Worm (Caenorhabditis elegans) whole organism, L3 larva: Measurements from ENCODE around the gene eif-1.

Experiments used
- R02D3.7 ChIP-seq: fragments of 150-350 bp; optimal IDR thresholded peaks from 2 replicates; lab custom pipeline; 2014; ENCODE audit warnings: missing biosample characterization, missing genetic modification characterization
- ZK546.5 ChIP-seq: sonication (generic microtip); optimal IDR thresholded peaks from 2 replicates; lab custom pipeline; 2017; ENCODE audit warnings: missing biosample characterization, missing genetic modification characterization
- ama-1 ChIP-seq: fragments of 150-350 bp; optimal IDR thresholded peaks from 2 replicates; lab custom pipeline; 2018
- ceh-16 ChIP-seq: sonication (generic microtip); optimal IDR thresholded peaks from 2 replicates; lab custom pipeline; 2017; ENCODE audit warnings: missing biosample characterization, missing genetic modification characterization
- ceh-28 ChIP-seq: fragments of 150-350 bp; optimal IDR thresholded peaks from 2 replicates; lab custom pipeline; 2014; ENCODE audit warnings: missing biosample characterization, missing genetic modification reagents, missing genetic modification characterization
- ceh-82 ChIP-seq: fragments of 150-350 bp; optimal IDR thresholded peaks from 2 replicates; lab custom pipeline; 2014; ENCODE audit warnings: missing biosample characterization, missing genetic modification characterization
- daf-12 ChIP-seq: fragments of 150-350 bp; optimal IDR thresholded peaks from 2 replicates; lab custom pipeline; 2014; ENCODE audit warnings: missing biosample characterization, missing genetic modification reagents, missing genetic modification characterization
- egl-27 ChIP-seq: sonication (generic microtip); optimal IDR thresholded peaks from 4 replicates; lab custom pipeline; 2017; ENCODE audit warnings: missing biosample characterization, missing genetic modification reagents, missing genetic modification characterization
- egl-5 ChIP-seq: fragments of 150-350 bp; optimal IDR thresholded peaks from 2 replicates; lab custom pipeline; 2017; ENCODE audit warnings: missing biosample characterization, missing genetic modification reagents, missing genetic modification characterization, inconsistent platforms
- elt-1 ChIP-seq: fragments of 150-350 bp; optimal IDR thresholded peaks from 2 replicates; lab custom pipeline; 2014; ENCODE audit warnings: missing biosample characterization, missing genetic modification characterization
- elt-2 ChIP-seq: sonication (generic microtip); optimal IDR thresholded peaks from 2 replicates; lab custom pipeline; 2016; ENCODE audit warnings: missing genetic modification reagents, mild to moderate bottlenecking, missing genetic modification characterization, missing compliant biosample characterization
- elt-3 ChIP-seq, 3 experiments: fragments of 150-350 bp in 1 of 3; sonication (generic microtip) in 2 of 3; optimal IDR thresholded peaks; 2 replicates in 2 of 3; 4 replicates in 1 of 3; lab custom pipeline; 2014 to 2017; ENCODE audit warnings: missing biosample characterization in 3 of 3, missing genetic modification characterization in 3 of 3
- eor-1 ChIP-seq, 2 experiments: fragments of 150-350 bp; optimal IDR thresholded peaks; 2 replicates each; lab custom pipeline; 2014 to 2018; ENCODE audit warnings: missing biosample characterization in 2 of 2, missing genetic modification characterization in 2 of 2
- fkh-10 ChIP-seq: sonication (generic microtip); optimal IDR thresholded peaks from 2 replicates; lab custom pipeline; 2017; ENCODE audit warnings: missing biosample characterization, missing genetic modification reagents, missing genetic modification characterization
- fkh-2 ChIP-seq: fragments of 150-350 bp; optimal IDR thresholded peaks from 2 replicates; lab custom pipeline; 2014; ENCODE audit warnings: missing biosample characterization, missing genetic modification reagents, missing genetic modification characterization
- fos-1 ChIP-seq: fragments of 150-350 bp; optimal IDR thresholded peaks from 2 replicates; lab custom pipeline; 2014; ENCODE audit warnings: missing biosample characterization, missing genetic modification characterization
- hmg-11 ChIP-seq: sonication (generic microtip); optimal IDR thresholded peaks from 2 replicates; lab custom pipeline; 2016; ENCODE audit warnings: missing genetic modification characterization, missing compliant biosample characterization
- lin-15B ChIP-seq: fragments of 150-350 bp; optimal IDR thresholded peaks from 2 replicates; lab custom pipeline; 2014; ENCODE audit warnings: missing biosample characterization, missing genetic modification characterization
- lin-39 ChIP-seq: fragments of 150-350 bp; optimal IDR thresholded peaks from 2 replicates; lab custom pipeline; 2018; ENCODE audit warnings: missing biosample characterization, missing genetic modification reagents, missing genetic modification characterization
- lsy-12 ChIP-seq: sonication (generic microtip); optimal IDR thresholded peaks from 2 replicates; lab custom pipeline; 2016; ENCODE audit warnings: mild to moderate bottlenecking, missing genetic modification characterization, missing compliant biosample characterization
- mml-1 ChIP-seq: fragments of 150-350 bp; sonication (generic microtip); optimal IDR thresholded peaks from 3 replicates; lab custom pipeline; 2014; ENCODE audit warnings: missing biosample characterization, missing genetic modification characterization
- nfya-1 ChIP-seq: sonication (generic microtip); optimal IDR thresholded peaks from 2 replicates; lab custom pipeline; 2017; ENCODE audit warnings: missing genetic modification characterization, mild to moderate bottlenecking, missing compliant biosample characterization, antibody characterized with exemption, moderate library complexity; ENCODE audit not compliant: insufficient read depth
- nhr-11 ChIP-seq: fragments of 150-350 bp; optimal IDR thresholded peaks from 2 replicates; lab custom pipeline; 2014; ENCODE audit warnings: missing biosample characterization, missing genetic modification characterization
- nhr-12 ChIP-seq: fragments of 150-350 bp; optimal IDR thresholded peaks from 2 replicates; lab custom pipeline; 2014; ENCODE audit warnings: missing biosample characterization, missing genetic modification characterization
- nhr-23 ChIP-seq: fragments of 150-350 bp; optimal IDR thresholded peaks from 2 replicates; lab custom pipeline; 2014; ENCODE audit warnings: missing biosample characterization, missing genetic modification reagents, missing genetic modification characterization
- nhr-25 ChIP-seq: sonication (generic microtip); optimal IDR thresholded peaks from 2 replicates; lab custom pipeline; 2017; ENCODE audit warnings: missing biosample characterization, missing genetic modification characterization
- nhr-28 ChIP-seq: fragments of 150-350 bp; optimal IDR thresholded peaks from 2 replicates; lab custom pipeline; 2014; ENCODE audit warnings: missing biosample characterization, missing genetic modification characterization
- nhr-43 ChIP-seq: sonication (generic microtip); optimal IDR thresholded peaks from 2 replicates; lab custom pipeline; 2016; ENCODE audit warnings: mild to moderate bottlenecking, missing genetic modification characterization, missing compliant biosample characterization; ENCODE audit not compliant: poor library complexity, severe bottlenecking
- nhr-76 ChIP-seq: fragments of 150-350 bp; sonication (generic microtip); optimal IDR thresholded peaks from 5 replicates; lab custom pipeline; 2014; ENCODE audit warnings: missing biosample characterization, missing genetic modification characterization
- nhr-77 ChIP-seq: fragments of 150-350 bp; optimal IDR thresholded peaks from 2 replicates; lab custom pipeline; 2014; ENCODE audit warnings: missing biosample characterization, missing genetic modification characterization
- pha-4 ChIP-seq: fragments of 150-350 bp; optimal IDR thresholded peaks from 2 replicates; lab custom pipeline; 2014; ENCODE audit warnings: missing biosample characterization, missing genetic modification reagents, missing genetic modification characterization
- pqm-1 ChIP-seq: fragments of 150-350 bp; optimal IDR thresholded peaks from 2 replicates; lab custom pipeline; 2017; ENCODE audit warnings: missing biosample characterization, missing genetic modification characterization, inconsistent platforms
- sea-2 ChIP-seq: fragments of 150-350 bp; sonication (generic microtip); optimal IDR thresholded peaks from 4 replicates; lab custom pipeline; 2014; ENCODE audit warnings: missing biosample characterization, missing genetic modification reagents, missing genetic modification characterization
- skn-1 ChIP-seq: fragments of 150-350 bp; optimal IDR thresholded peaks from 2 replicates; lab custom pipeline; 2014; ENCODE audit warnings: missing biosample characterization, missing genetic modification characterization
- tbx-2 ChIP-seq: sonication (generic microtip); optimal IDR thresholded peaks from 2 replicates; lab custom pipeline; 2016; ENCODE audit warnings: mild to moderate bottlenecking, missing genetic modification characterization, missing compliant biosample characterization
- unc-62 ChIP-seq: fragments of 150-350 bp; sonication (generic microtip); optimal IDR thresholded peaks from 4 replicates; lab custom pipeline; 2014; ENCODE audit warnings: missing biosample characterization, missing genetic modification reagents, missing genetic modification characterization
- ztf-4 ChIP-seq: fragments of 150-350 bp; optimal IDR thresholded peaks from 2 replicates; lab custom pipeline; 2014; ENCODE audit warnings: missing biosample characterization, missing genetic modification characterization

Gene eif-1

ce11 chrII:4974448-4974951, 18.9 kb downstream of the eif-1 start:
- TF ChIP-seq ama-1 (lab: Kevin White, UChicago), result no peak
- TF ChIP-seq nfya-1, result no peak
- TF ChIP-seq ceh-28, result no peak
- TF ChIP-seq nhr-28 (tag; lab: Kevin White, UChicago), result no peak
- TF ChIP-seq egl-5 (tag; lab: Kevin White, UChicago), result no peak

ce11 chrII:4968863-4969262, 24.5 kb downstream of the eif-1 start, which contains the start of gene shc-2:
shc-2 (plus strand) TSS chrII:4969163.
- TF ChIP-seq ZK546.5 (no peak), tbx-2 (no peak), sea-2 (GFP tag; lab: Kevin White, UChicago) (no peak), nhr-25 (tag; lab: Kevin White, UChicago) (no peak), nhr-28 (tag; lab: Kevin White, UChicago) (no peak)
- TF ChIP-seq, all 47 proteins: peak for 0

ce11 chrII:4967636-4968035, 25.7 kb downstream of the eif-1 start:
- no peak for TF ChIP-seq nfya-1
- TF ChIP-seq elt-2 (tag; lab: Kevin White, UChicago), result peak; percentile 86
- TF ChIP-seq elt-3 (tag; optimal IDR thresholded peaks at IDR 0.05; lab: Kevin White, UChicago), result no peak
- no peak for TF ChIP-seq fkh-10
- TF ChIP-seq daf-12 (tag; lab: Kevin White, UChicago), result no peak
- no peak for TF ChIP-seq fos-1 (tag; lab: Kevin White, UChicago)
- TF ChIP-seq skn-1 (tag; lab: Kevin White, UChicago), result no peak
- peak; percentile 6 for TF ChIP-seq pha-4 (tag; lab: Kevin White, UChicago)

ce11 chrII:4966576-4966975, 26.8 kb downstream of the eif-1 start:
- no peak for TF ChIP-seq nhr-23 (tag; lab: Kevin White, UChicago)
- no peak for TF ChIP-seq sea-2 (GFP tag; lab: Kevin White, UChicago)
- TF ChIP-seq egl-27, result no peak
- no peak for TF ChIP-seq nhr-43 (tag; lab: Kevin White, UChicago)
- peak; percentile 48 for TF ChIP-seq pqm-1
- no peak for TF ChIP-seq elt-1 (tag; lab: Kevin White, UChicago)
- TF ChIP-seq lin-39 (tag; lab: Kevin White, UChicago), result no peak
- peak; percentile 88 for TF ChIP-seq elt-2 (tag; lab: Kevin White, UChicago)
- TF ChIP-seq, all 47 proteins: peak for 2

- TF ChIP-seq egl-5 (tag; lab: Kevin White, UChicago), result no peak
- no peak for TF ChIP-seq nhr-77 (tag; lab: Kevin White, UChicago)
- TF ChIP-seq lsy-12 (tag; lab: Kevin White, UChicago), result no peak
- TF ChIP-seq nhr-76 (tag; lab: Kevin White, UChicago), result peak; percentile 65
- TF ChIP-seq elt-2 (tag; lab: Kevin White, UChicago), result peak; percentile 95
- no peak for TF ChIP-seq pha-4 (tag; lab: Kevin White, UChicago)
- no peak for TF ChIP-seq eor-1 (tag; optimal IDR thresholded peaks at IDR 0.05; lab: Kevin White, UChicago)
- peak; percentile 35 for TF ChIP-seq nhr-23 (tag; lab: Kevin White, UChicago)
- TF ChIP-seq pqm-1, result peak; percentile 60
- TF ChIP-seq, all 47 proteins: peak for 4
Observed at ce11 chrII:4960690-4961089, 32.7 kb downstream of the eif-1 start.

ce11 chrII:4959719-4960118, 33.7 kb downstream of the eif-1 start, which contains the start of gene ulp-2:
ulp-2 (minus strand) TSS chrII:4959876.
- TF ChIP-seq lin-39 (tag; lab: Kevin White, UChicago), result peak; percentile 38
- peak; percentile 28 for TF ChIP-seq nhr-25 (tag; lab: Kevin White, UChicago)
- peak; percentile 49 for TF ChIP-seq lin-15B (tag; lab: Kevin White, UChicago)
- no peak for TF ChIP-seq egl-5 (tag; lab: Kevin White, UChicago)
- TF ChIP-seq ceh-28, result no peak
- TF ChIP-seq ztf-4 (tag; lab: Kevin White, UChicago), result no peak
- TF ChIP-seq lsy-12 (tag; lab: Kevin White, UChicago), result no peak
- no peak for TF ChIP-seq elt-1 (tag; lab: Kevin White, UChicago)
- peak; percentile 12 for TF ChIP-seq hmg-11 (tag; lab: Kevin White, UChicago)
- no peak for TF ChIP-seq ceh-82 (tag; lab: Kevin White, UChicago)
- TF ChIP-seq nhr-23 (tag; lab: Kevin White, UChicago), result no peak
- no peak for TF ChIP-seq ceh-16 (tag; lab: Kevin White, UChicago)
- peak; percentile 42 for TF ChIP-seq pha-4 (tag; lab: Kevin White, UChicago)
- TF ChIP-seq egl-27, result no peak
- no peak for TF ChIP-seq mml-1 (tag; lab: Kevin White, UChicago)
- no peak for TF ChIP-seq fkh-2
- no peak for TF ChIP-seq nhr-12 (tag; lab: Kevin White, UChicago)
- peak; percentile 15 for TF ChIP-seq nfya-1
- TF ChIP-seq skn-1 (tag; lab: Kevin White, UChicago), result peak; percentile 34
- TF ChIP-seq unc-62 (GFP tag; lab: Kevin White, UChicago), result no peak
- TF ChIP-seq nhr-11, result no peak
- peak; percentile 15 for TF ChIP-seq elt-2 (tag; lab: Kevin White, UChicago)
- no peak for TF ChIP-seq nhr-76 (tag; lab: Kevin White, UChicago)
- TF ChIP-seq R02D3.7, result no peak
